Fruit fly (Drosophila melanogaster): ENCODE measurements around the gene croc.

- no peak for TF ChIP-seq h (optimal IDR thresholded peaks at IDR 0.05)
- TF ChIP-seq psq (optimal IDR thresholded peaks at IDR 0.05), result no peak
These were observed 31.6 kb downstream of the croc start, which contains the start of gene Alp1 for dm6 chr3L:21444719-21445118.
